Fruit fly (Drosophila melanogaster) whole organism, embryonic: Measurements from ENCODE around the gene CG12016.

Experiments
- Awh ChIP-seq: fragments of 200-800 bp; sonication (Bioruptor generic); IDR thresholded peaks from 2 replicates; pipeline ENCODE4, ENCODE4 v1.3.6; 2022; ENCODE audit warnings: missing biosample characterization, missing genetic modification characterization
- CG10654 ChIP-seq: fragments of 200-800 bp; sonication (Bioruptor generic); optimal IDR thresholded peaks from 2 replicates; lab custom pipeline; 2016; ENCODE audit warnings: missing biosample characterization, missing genetic modification characterization
- CG32772 ChIP-seq: fragments of 200-800 bp; sonication (Bioruptor generic); IDR thresholded peaks from 2 replicates; pipeline ENCODE4 v1.3.6; 2022; ENCODE audit warnings: missing biosample characterization, missing genetic modification characterization
- CHES-1-like ChIP-seq: fragments of 200-800 bp; sonication (Bioruptor generic); optimal IDR thresholded peaks from 2 replicates; lab custom pipeline; 2016; ENCODE audit warnings: missing biosample characterization, missing genetic modification characterization
- Dfd ChIP-seq, 2 experiments: fragments of >200 bp; optimal IDR thresholded peaks; 2 replicates each; lab custom pipeline; 2017; ENCODE audit warnings: missing biosample characterization in 2 of 2, missing genetic modification characterization in 2 of 2
- HLHmδ ChIP-seq: fragments of 200-800 bp; sonication (Bioruptor generic); optimal IDR thresholded peaks from 2 replicates; lab custom pipeline; 2018; ENCODE audit warnings: missing biosample characterization, mild to moderate bottlenecking, missing genetic modification characterization, moderate library complexity
- Lpt ChIP-seq: fragments of >200 bp; optimal IDR thresholded peaks from 2 replicates; lab custom pipeline; 2018; ENCODE audit warnings: missing biosample characterization, missing genetic modification characterization
- br ChIP-seq: fragments of >200 bp; optimal IDR thresholded peaks from 2 replicates; lab custom pipeline; 2017
- peb ChIP-seq: fragments of 200-800 bp; sonication (Bioruptor generic); IDR thresholded peaks from 2 replicates; pipeline ENCODE4 v1.3.6; 2022; ENCODE audit warnings: missing biosample characterization, missing genetic modification characterization
- zfh1 ChIP-seq: fragments of 200-800 bp; sonication (Bioruptor generic); IDR thresholded peaks from 3 replicates; pipeline ENCODE4 v1.3.6; 2022; ENCODE audit warnings: missing biosample characterization, missing genetic modification characterization

- TF ChIP-seq br, result no peak
- no peak for TF ChIP-seq CG32772 (GFP tag; lab: Robert Waterston, UW)
- TF ChIP-seq HLHmδ (GFP tag; lab: Kevin White, UChicago), result no peak
- no peak for TF ChIP-seq Lpt
- no peak for TF ChIP-seq CHES-1-like
- no peak for TF ChIP-seq Awh (GFP tag; lab: Robert Waterston, UW)
- no peak for TF ChIP-seq peb (GFP tag; lab: Robert Waterston, UW)
- TF ChIP-seq Dfd (GFP tag; optimal IDR thresholded peaks at IDR 0.05; lab: Kevin White, UChicago), result no peak
- TF ChIP-seq zfh1 (GFP tag; lab: Robert Waterston, UW), result no peak
- no peak for TF ChIP-seq CG10654 (GFP tag; lab: Kevin White, UChicago)
Measured at dm6 chr3L:3325597-3325924, 6.2 kb downstream of the CG12016 start.
